Fruit fly (Drosophila melanogaster): Measurements from ENCODE around the gene CG31741.

DNA sequence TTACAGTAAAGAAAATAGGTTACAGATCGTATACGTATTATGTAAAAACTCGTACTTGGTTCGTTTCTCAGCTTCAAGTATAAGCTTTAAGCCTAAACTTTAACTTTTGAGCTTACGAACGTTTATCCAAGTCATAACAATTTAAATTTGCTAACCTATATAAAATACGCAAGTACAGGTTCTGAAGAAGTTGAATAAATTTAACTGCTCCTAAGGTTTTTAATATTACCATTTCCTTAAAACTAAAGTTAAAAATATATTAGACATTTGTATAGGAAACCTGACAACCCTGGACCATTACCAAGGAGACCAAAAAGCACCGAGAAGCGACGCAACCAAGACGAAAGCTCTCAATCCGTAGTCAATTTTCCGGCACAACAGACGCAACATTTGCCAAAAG, 35.6 kb downstream of the CG31741 start, which contains the start of gene CG5758:
- no peak for TF ChIP-seq CG8478 (optimal IDR thresholded peaks at IDR 0.05)
- TF ChIP-seq pan (optimal IDR thresholded peaks at IDR 0.05) = no peak
- no peak for TF ChIP-seq Dll (optimal IDR thresholded peaks at IDR 0.05)
